Fruit fly (Drosophila melanogaster) S2 (cell line): ENCODE results near the gene CG13315.

Experiments
- CG8478 ChIP-seq: fragments of >200 bp; optimal IDR thresholded peaks from 2 replicates; lab custom pipeline; 2018
- CTCF ChIP-seq, 2 experiments: fragments of >200 bp; optimal IDR thresholded peaks; 2 replicates each; lab custom pipeline; 2018

dm6 chr3L:9055870-9056807, 40.5 kb upstream of the CG13315 start:
- TF ChIP-seq CG8478 (no peak), CTCF (optimal IDR thresholded peaks at IDR 0.05; lab: Kevin White, UChicago) (no peak)
